Worm (Caenorhabditis elegans) whole organism, midembryonic: ENCODE measurements around the gene txt-11.

ENCODE experiments used
- T22C8.4 ChIP-seq: fragments of 200-800 bp; sonication (Bioruptor generic); IDR thresholded peaks from 2 replicates; pipeline ENCODE4 v1.3.6; 2022; ENCODE audit warnings: missing genetic modification characterization, missing compliant biosample characterization
- cog-1 ChIP-seq: sonication (generic microtip); optimal IDR thresholded peaks from 2 replicates; lab custom pipeline; 2016; ENCODE audit warnings: missing genetic modification characterization, missing compliant biosample characterization
- flt-1 ChIP-seq: fragments of 200-800 bp; sonication (Bioruptor generic); IDR thresholded peaks from 2 replicates; pipeline ENCODE4 v1.3.6; 2022; ENCODE audit warnings: missing genetic modification characterization, missing compliant biosample characterization
- med-1 ChIP-seq: sonication (generic microtip); optimal IDR thresholded peaks from 2 replicates; lab custom pipeline; 2017; ENCODE audit warnings: missing genetic modification characterization, mild to moderate bottlenecking, missing compliant biosample characterization, antibody characterized with exemption, missing genetic modification reagents; ENCODE audit not compliant: insufficient read depth
- ref-1 ChIP-seq: fragments of 200-800 bp; sonication (Bioruptor generic); conservative IDR thresholded peaks from 2 replicates; pipeline ENCODE4 v1.3.6; 2022; ENCODE audit warnings: missing genetic modification reagents, missing genetic modification characterization, missing compliant biosample characterization
- ztf-29 ChIP-seq: fragments of 200-800 bp; sonication (Bioruptor generic); IDR thresholded peaks from 2 replicates; pipeline ENCODE4 v1.3.6; 2022; ENCODE audit warnings: missing genetic modification reagents, missing genetic modification characterization, missing compliant biosample characterization

- TF ChIP-seq T22C8.4, result no peak
- TF ChIP-seq flt-1 (GFP tag; lab: Robert Waterston, UW), result no peak
- no peak for TF ChIP-seq cog-1
- no peak for TF ChIP-seq ztf-29 (GFP tag; lab: Robert Waterston, UW)
- no peak for TF ChIP-seq med-1 (GFP tag; lab: Kevin White, UChicago)
- no peak for TF ChIP-seq ref-1
These were observed 46.8 kb downstream of the txt-11 start, which contains the start of gene slc-28.2 for ce11 chrV:3459919-3460318.
